Worm (Caenorhabditis elegans) whole organism, early embryonic: ENCODE results near the gene F22F1.3.

ENCODE experiments used
- ama-1 ChIP-seq: fragments of 150-350 bp; optimal IDR thresholded peaks from 2 replicates; lab custom pipeline; 2014
- ceh-13 ChIP-seq: fragments of 200-800 bp; sonication (Bioruptor generic); optimal IDR thresholded peaks from 2 replicates; lab custom pipeline; 2018; ENCODE audit warnings: mild to moderate bottlenecking, missing genetic modification characterization, missing compliant biosample characterization
- ceh-36 ChIP-seq: sonication (generic microtip); optimal IDR thresholded peaks from 2 replicates; lab custom pipeline; 2016; ENCODE audit warnings: missing genetic modification characterization, inconsistent platforms, missing compliant biosample characterization
- ets-7 ChIP-seq: sonication (generic microtip); optimal IDR thresholded peaks from 2 replicates; lab custom pipeline; 2016; ENCODE audit warnings: missing genotype, missing genetic modification characterization, missing compliant biosample characterization
- flt-1 ChIP-seq: fragments of 200-800 bp; sonication (Bioruptor generic); IDR thresholded peaks from 2 replicates; pipeline ENCODE4 v1.3.6; 2022; ENCODE audit warnings: missing genetic modification characterization, missing compliant biosample characterization
- tra-4 ChIP-seq: sonication (generic microtip); optimal IDR thresholded peaks from 2 replicates; lab custom pipeline; 2017; ENCODE audit warnings: missing genetic modification characterization, missing compliant biosample characterization

DNA sequence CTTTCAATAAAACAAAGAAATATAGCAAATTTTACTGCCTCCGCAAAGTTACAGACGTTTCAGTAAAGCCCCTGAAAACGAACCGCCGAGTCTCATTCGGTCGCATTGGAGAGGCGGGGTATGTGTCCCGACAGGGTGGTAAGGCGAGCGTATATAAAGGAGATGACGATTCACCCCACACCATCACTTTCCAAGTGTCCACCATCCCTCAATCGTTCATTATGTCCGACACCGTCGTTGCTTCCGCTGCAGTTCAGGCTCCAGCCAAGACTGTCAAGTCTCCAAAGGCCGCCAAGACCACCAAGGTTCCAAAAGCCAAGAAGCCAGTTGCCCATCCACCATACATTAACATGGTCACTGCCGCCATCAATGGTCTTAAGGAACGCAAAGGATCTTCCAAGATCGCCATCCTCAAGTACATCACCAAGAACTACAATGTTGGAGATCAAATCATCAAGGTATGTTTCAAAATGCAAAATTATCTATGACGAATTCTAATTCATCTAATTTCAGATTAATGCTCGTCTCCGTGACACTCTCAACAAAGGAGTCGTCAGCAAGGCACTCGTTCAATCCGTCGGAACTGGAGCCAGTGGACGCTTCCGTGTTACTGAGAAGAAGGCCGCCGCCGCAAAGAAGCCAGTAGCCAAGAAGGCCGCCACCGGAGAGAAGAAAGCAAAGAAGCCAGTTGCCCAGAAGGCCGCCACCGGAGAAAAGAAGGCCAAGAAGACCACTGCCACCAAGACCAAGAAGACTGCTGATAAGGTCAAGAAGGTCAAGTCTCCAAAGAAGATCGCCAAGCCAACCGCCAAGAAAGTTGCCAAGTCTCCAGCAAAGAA is 3.7 kb downstream of the F22F1.3 start, which contains the start of gene hil-3:
- TF ChIP-seq ceh-36 (peak; percentile 55), ceh-13 (GFP tag; lab: Kevin White, UChicago) (no peak), ets-7 (no peak), ama-1 (lab: Kevin White, UChicago) (peak; percentile 97), flt-1 (GFP tag; lab: Robert Waterston, UW) (no peak), tra-4 (tag; lab: Kevin White, UChicago) (no peak)
